Worm (Caenorhabditis elegans) whole organism, early embryonic: Measurements from ENCODE around the gene ZC455.1.

ENCODE experiments used
- B0310.2 ChIP-seq: sonication (generic microtip); optimal IDR thresholded peaks from 2 replicates; lab custom pipeline; 2016; ENCODE audit warnings: mild to moderate bottlenecking, missing genetic modification characterization, missing compliant biosample characterization
- F13C5.2 ChIP-seq: sonication (generic microtip); optimal IDR thresholded peaks from 2 replicates; lab custom pipeline; 2017; ENCODE audit warnings: mild to moderate bottlenecking, missing genetic modification characterization, inconsistent platforms, missing compliant biosample characterization
- ama-1 ChIP-seq: fragments of 150-350 bp; optimal IDR thresholded peaks from 2 replicates; lab custom pipeline; 2014
- ceh-13 ChIP-seq: fragments of 200-800 bp; sonication (Bioruptor generic); optimal IDR thresholded peaks from 2 replicates; lab custom pipeline; 2018; ENCODE audit warnings: mild to moderate bottlenecking, missing genetic modification characterization, missing compliant biosample characterization
- hmg-4 ChIP-seq: fragments of 200-800 bp; sonication (Bioruptor generic); optimal IDR thresholded peaks from 2 replicates; lab custom pipeline; 2018; ENCODE audit warnings: mild to moderate bottlenecking, missing genetic modification characterization, missing compliant biosample characterization
- sea-1 ChIP-seq: fragments of 200-800 bp; sonication (Bioruptor generic); conservative IDR thresholded peaks from 2 replicates; pipeline ENCODE4 v1.3.6; 2022; ENCODE audit warnings: missing genetic modification characterization, missing compliant biosample characterization
- tbx-11 ChIP-seq: fragments of 200-800 bp; sonication (Bioruptor generic); IDR thresholded peaks from 2 replicates; pipeline ENCODE4 v1.3.6; 2022; ENCODE audit warnings: missing genetic modification characterization, missing compliant biosample characterization

- TF ChIP-seq F13C5.2 (no peak), ama-1 (lab: Kevin White, UChicago) (no peak), ceh-13 (no peak), hmg-4 (GFP tag; lab: Kevin White, UChicago) (no peak), tbx-11 (GFP tag; lab: Robert Waterston, UW) (no peak), sea-1 (GFP tag; lab: Robert Waterston, UW) (no peak), B0310.2 (no peak)
Observed at ce11 chrV:12773222-12773621, at the start of gene ZC455.1.
